Fruit fly (Drosophila melanogaster) whole organism, wandering third instar larva: ENCODE measurements around the gene ND-20.

ENCODE experiments used
- Abd-B ChIP-seq: fragments of >200 bp; optimal IDR thresholded peaks from 2 replicates; lab custom pipeline; 2017; ENCODE audit warnings: missing biosample characterization, missing genetic modification characterization
- CG9705 ChIP-seq: fragments of 200-800 bp; sonication (Bioruptor generic); optimal IDR thresholded peaks from 2 replicates; lab custom pipeline; 2018; ENCODE audit warnings: missing biosample characterization, mild to moderate bottlenecking, missing genetic modification characterization
- Hnf4 ChIP-seq: fragments of 200-800 bp; sonication (Bioruptor generic); optimal IDR thresholded peaks from 2 replicates; lab custom pipeline; 2016; ENCODE audit warnings: missing biosample characterization, mild to moderate bottlenecking, missing genetic modification characterization
- OdsH ChIP-seq: fragments of 200-800 bp; sonication (Bioruptor generic); optimal IDR thresholded peaks from 2 replicates; lab custom pipeline; 2016; ENCODE audit warnings: missing biosample characterization, mild to moderate bottlenecking, missing genetic modification characterization
- Vsx2 ChIP-seq: fragments of 200-300, 225-300 bp; sonication (Bioruptor generic); optimal IDR thresholded peaks from 2 replicates; lab custom pipeline; 2018; ENCODE audit warnings: missing biosample characterization, missing genetic modification characterization; ENCODE audit not compliant: partially characterized antibody
- dl ChIP-seq, 2 experiments: fragments of 175-275, 200-275 bp in 1 of 2; fragments of 200-275 bp in 1 of 2; sonication (Bioruptor generic); optimal IDR thresholded peaks; lab custom pipeline; 2018; ENCODE audit warnings: mild to moderate bottlenecking in 2 of 2, missing biosample characterization in 2 of 2, missing genetic modification characterization in 2 of 2, moderate library complexity in 2 of 2; ENCODE audit not compliant: partially characterized antibody in 2 of 2, insufficient read depth in 1 of 2
- h ChIP-seq: fragments of 200-800 bp; sonication (Bioruptor generic); optimal IDR thresholded peaks from 3 replicates; lab custom pipeline; 2016; ENCODE audit warnings: missing biosample characterization, mild to moderate bottlenecking, missing genetic modification characterization
- psq ChIP-seq: fragments of 200-800 bp; sonication (Bioruptor generic); optimal IDR thresholded peaks from 3 replicates; lab custom pipeline; 2017; ENCODE audit warnings: missing biosample characterization, mild to moderate bottlenecking, missing genetic modification characterization, moderate library complexity
- sage ChIP-seq: fragments of 200-800 bp; sonication (Bioruptor generic); optimal IDR thresholded peaks from 2 replicates; lab custom pipeline; 2016; ENCODE audit warnings: missing biosample characterization, mild to moderate bottlenecking, missing genetic modification characterization
- woc ChIP-seq: sonication (Bioruptor generic); optimal IDR thresholded peaks from 2 replicates; lab custom pipeline; 2016; ENCODE audit warnings: missing biosample characterization, mild to moderate bottlenecking, missing genetic modification characterization

DNA sequence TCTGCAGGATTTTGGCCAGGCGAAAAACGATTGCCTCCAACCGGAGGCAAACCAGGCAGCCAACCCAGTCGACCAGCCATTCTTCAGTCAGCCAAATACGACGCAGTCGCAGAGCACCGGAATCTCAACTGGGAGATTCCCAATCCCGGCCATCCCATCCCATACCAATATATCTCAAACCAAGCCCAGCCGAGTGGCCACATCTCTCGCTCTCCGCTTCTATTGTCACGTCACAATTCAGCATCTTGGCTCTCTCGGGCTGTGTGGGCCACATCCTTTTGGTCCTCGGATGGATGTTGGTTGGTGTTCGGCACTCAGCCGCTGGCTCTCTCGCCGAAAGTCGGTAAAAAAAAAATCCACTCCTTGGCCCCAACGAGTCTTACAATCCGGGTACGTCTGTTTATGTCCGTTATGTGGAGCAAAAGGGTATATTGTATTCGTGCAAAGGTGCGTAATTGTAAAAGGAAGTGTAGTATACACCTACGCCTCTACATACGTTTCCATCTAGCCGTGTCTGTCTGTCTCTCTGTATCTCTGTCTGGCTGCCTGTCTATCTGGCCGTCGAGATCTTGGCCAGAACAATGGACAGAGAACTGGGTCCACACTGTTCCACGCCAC, 13.3 kb downstream of the ND-20 start, which contains the start of gene mmd:
- no peak for TF ChIP-seq Abd-B
- no peak for TF ChIP-seq OdsH
- TF ChIP-seq Vsx2 (GFP tag; lab: Kevin White, UChicago): no peak
- TF ChIP-seq h: no peak
- TF ChIP-seq psq (GFP tag; lab: Kevin White, UChicago): no peak
- TF ChIP-seq sage (GFP tag; lab: Kevin White, UChicago): no peak
- TF ChIP-seq Hnf4 (GFP tag; lab: Kevin White, UChicago): no peak
- TF ChIP-seq CG9705 (GFP tag; lab: Kevin White, UChicago): no peak
- no peak for TF ChIP-seq woc (GFP tag; lab: Kevin White, UChicago)
- TF ChIP-seq dl (GFP tag; optimal IDR thresholded peaks at IDR 0.05; lab: Kevin White, UChicago; ENCODE audit: insufficient read depth in 1 of 2, partially characterized antibody in 2 of 2): no peak
